Worm (Caenorhabditis elegans): Measurements from ENCODE around the gene F53A2.9.
A peak's percentile ranks its signal among the peaks of the same experiment; 100 is the strongest.

The F53A2.9 gene

ce11 chrIII:13341275-13341626, 17.9 kb downstream of the F53A2.9 start, which contains the start of gene nud-1 (continued):
- no peak for TF ChIP-seq ztf-11 (tag; optimal IDR thresholded peaks at IDR 0.05)

- TF ChIP-seq ztf-7 (tag; optimal IDR thresholded peaks at IDR 0.05) (no peak), egl-27 (tag; optimal IDR thresholded peaks at IDR 0.05) (no peak), daf-8 (GFP tag; IDR thresholded peaks at IDR 0.05) (no peak), aha-1 (tag) (peak; percentile 52), lsy-2 (tag; optimal IDR thresholded peaks at IDR 0.05) (peak in 1 of 2 experiments; percentile 55), dpl-1 (GFP tag; optimal IDR thresholded peaks at IDR 0.05) (peak; percentile 72)
Observed at ce11 chrIII:13340504-13341274, 18.5 kb downstream of the F53A2.9 start.

- TF ChIP-seq mxl-3 (GFP tag; optimal IDR thresholded peaks at IDR 0.05) (no peak), ceh-20 (GFP tag; IDR thresholded peaks at IDR 0.05) (no peak), attf-4 (tag; optimal IDR thresholded peaks at IDR 0.05) (no peak), ztf-7 (tag; optimal IDR thresholded peaks at IDR 0.05) (no peak), lin-13 (GFP tag; optimal IDR thresholded peaks at IDR 0.05) (no peak), nhr-111 (GFP tag; optimal IDR thresholded peaks at IDR 0.05) (no peak), T20F7.1 (GFP tag; optimal IDR thresholded peaks at IDR 0.05) (no peak), dve-1 (tag; optimal IDR thresholded peaks at IDR 0.05; ENCODE audit: insufficient read depth) (no peak), ceh-32 (tag; optimal IDR thresholded peaks at IDR 0.05; ENCODE audit: poor library complexity) (no peak), F26F4.8 (GFP tag; conservative IDR thresholded peaks at IDR 0.05) (no peak), zip-2 (tag; optimal IDR thresholded peaks at IDR 0.05) (no peak), lin-29 (GFP tag; IDR thresholded peaks at IDR 0.05) (no peak)
Observed at ce11 chrIII:13339672-13340071, 19.5 kb downstream of the F53A2.9 start, which contains the start of gene F53A2.3. F53A2.3 (minus strand) TSS chrIII:13339772.

ce11 chrIII:13333754-13334153, 25.4 kb downstream of the F53A2.9 start, which contains the start of gene sdz-20:
sdz-20 (plus strand) TSS chrIII:13334054.
- TF ChIP-seq Y48G9A.11 (GFP tag; IDR thresholded peaks at IDR 0.05) (no peak), nhr-111 (GFP tag; optimal IDR thresholded peaks at IDR 0.05) (no peak), cey-2 (tag; optimal IDR thresholded peaks at IDR 0.05; ENCODE audit: borderline replicate concordance, insufficient read depth) (no peak)

ce11 chrIII:13328911-13329310, 30.2 kb downstream of the F53A2.9 start:
- TF ChIP-seq ceh-62 (tag; optimal IDR thresholded peaks at IDR 0.05) (no peak), mdt-29 (GFP tag; IDR thresholded peaks at IDR 0.05) (no peak), ceh-44 (GFP tag; IDR thresholded peaks at IDR 0.05) (no peak), daf-19 (GFP tag; conservative IDR thresholded peaks at IDR 0.05) (no peak)

- no peak for TF ChIP-seq hmg-1.1 (GFP tag; IDR thresholded peaks at IDR 0.05)
- no peak for TF ChIP-seq ztf-7 (tag; optimal IDR thresholded peaks at IDR 0.05)
- TF ChIP-seq arid-1 (GFP tag; conservative IDR thresholded peaks at IDR 0.05), result no peak
- TF ChIP-seq lin-29 (GFP tag; IDR thresholded peaks at IDR 0.05), result no peak
- no peak for TF ChIP-seq nhr-6 (tag; optimal IDR thresholded peaks at IDR 0.05)
- no peak for TF ChIP-seq aly-2 (tag; optimal IDR thresholded peaks at IDR 0.05)
- TF ChIP-seq fos-1 (tag; optimal IDR thresholded peaks at IDR 0.05), result no peak
- no peak for TF ChIP-seq lim-7 (GFP tag; IDR thresholded peaks at IDR 0.05)
Observed at ce11 chrIII:13324739-13325138, 34.4 kb downstream of the F53A2.9 start, which contains the start of gene F53A2.1. F53A2.1 (minus strand) TSS chrIII:13324839.
